Worm (Caenorhabditis elegans) whole organism, L4/young adult: Measurements from ENCODE around the gene C50E10.2.

Experiments
- dao-5 ChIP-seq: sonication (generic microtip); optimal IDR thresholded peaks from 2 replicates; lab custom pipeline; 2016; ENCODE audit warnings: missing genotype, missing genetic modification characterization, moderate library complexity, missing compliant biosample characterization
- him-1 ChIP-seq: sonication (generic microtip); optimal IDR thresholded peaks from 2 replicates; lab custom pipeline; 2016; ENCODE audit warnings: missing genotype, missing genetic modification reagents, missing genetic modification characterization, missing compliant biosample characterization

- no peak for TF ChIP-seq dao-5 (tag; lab: Kevin White, UChicago)
- TF ChIP-seq him-1 (tag; lab: Kevin White, UChicago) = no peak
Observed at ce11 chrII:12279259-12279658, 30.3 kb downstream of the C50E10.2 start, which contains the start of the genes tric-1B.2 and Y57A10A.29.
